Fruit fly (Drosophila melanogaster): ENCODE measurements around the gene Uch.
A peak's percentile ranks its signal among the peaks of the same experiment; 100 is the strongest.

Gene Uch

dm6 chr2L:2180120-2180539, 33.9 kb downstream of the Uch start (continued):
- TF ChIP-seq Oli (tag; optimal IDR thresholded peaks at IDR 0.05) (peak; percentile 93), CG17361 (GFP tag; IDR thresholded peaks at IDR 0.05) (peak; percentile 81), CG16815 (GFP tag; optimal IDR thresholded peaks at IDR 0.05) (peak; percentile 78), lmd (GFP tag; IDR thresholded peaks at IDR 0.05) (peak; percentile 91), Mad (GFP tag; optimal IDR thresholded peaks at IDR 0.05) (peak; percentile 84), CG14965 (GFP tag; optimal IDR thresholded peaks at IDR 0.05; ENCODE audit: borderline replicate concordance) (peak; percentile 21), CG10321 (GFP tag; IDR thresholded peaks at IDR 0.05) (peak; percentile 42; the same call in 1 of the 2 replicates), Kr (GFP tag; optimal IDR thresholded peaks at IDR 0.05) (no peak), CG12769 (tag; optimal IDR thresholded peaks at IDR 0.05) (peak; percentile 89), jumu (GFP tag; optimal IDR thresholded peaks at IDR 0.05) (peak; percentile 75), Hmr (GFP tag; optimal IDR thresholded peaks at IDR 0.05) (peak; percentile 82), NC2α (GFP tag; optimal IDR thresholded peaks at IDR 0.05) (peak; percentile 50), lab (GFP tag; optimal IDR thresholded peaks at IDR 0.05) (peak; percentile 92), peb (GFP tag; IDR thresholded peaks at IDR 0.05) (peak; percentile 83), slbo (GFP tag; IDR thresholded peaks at IDR 0.05) (peak; percentile 84), Jarid2 (GFP tag; optimal IDR thresholded peaks at IDR 0.05) (peak; percentile 57), seq (GFP tag; IDR thresholded peaks at IDR 0.05) (peak; percentile 80), CG11504 (tag; optimal IDR thresholded peaks at IDR 0.05) (peak; percentile 93), Abd-B (GFP tag; optimal IDR thresholded peaks at IDR 0.05) (peak; percentile 85), salm (tag; optimal IDR thresholded peaks at IDR 0.05) (peak; percentile 91), BEAF-32 (GFP tag; optimal IDR thresholded peaks at IDR 0.05) (no peak), CG16779 (GFP tag; IDR thresholded peaks at IDR 0.05) (peak; percentile 73; the same call in 1 of the 2 replicates), CG17328 (GFP tag; IDR thresholded peaks at IDR 0.05) (peak; percentile 93), bowl (GFP tag; IDR thresholded peaks at IDR 0.05) (peak; percentile 39; the same call in 1 of the 2 replicates), Ets65A (GFP tag) (peak; percentile 98), fru (optimal IDR thresholded peaks at IDR 0.05) (no peak), dan (GFP tag; IDR thresholded peaks at IDR 0.05) (peak; percentile 56; the same call in 1 of the 2 replicates), CG2129 (GFP tag; IDR thresholded peaks at IDR 0.05; ENCODE audit: partially characterized antibody) (no peak), CG18619 (GFP tag; optimal IDR thresholded peaks at IDR 0.05) (peak; percentile 74), CoRest (tag; optimal IDR thresholded peaks at IDR 0.05) (peak; percentile 86), NfI (GFP tag; optimal IDR thresholded peaks at IDR 0.05) (peak; percentile 79), tgo (GFP tag; IDR thresholded peaks at IDR 0.05) (peak; percentile 90), CG6854 (GFP tag; optimal IDR thresholded peaks at IDR 0.05) (peak; percentile 79), CG11456 (GFP tag; IDR thresholded peaks at IDR 0.05) (peak; percentile 86), CG1792 (GFP tag; optimal IDR thresholded peaks at IDR 0.05) (peak; percentile 54), sens (GFP tag) (peak; percentile 98), CG5180 (GFP tag; optimal IDR thresholded peaks at IDR 0.05) (peak; percentile 78), CG8359 (GFP tag; optimal IDR thresholded peaks at IDR 0.05; ENCODE audit: borderline replicate concordance) (peak; percentile 76), CG7963 (GFP tag; IDR thresholded peaks at IDR 0.05; ENCODE audit: partially characterized antibody) (no peak), Gug (GFP tag; IDR thresholded peaks at IDR 0.05) (peak; percentile 70), CG18599 (GFP tag; optimal IDR thresholded peaks at IDR 0.05) (peak; percentile 89), CG8765 (GFP tag; IDR thresholded peaks at IDR 0.05) (peak; percentile 77), ci (GFP tag; IDR thresholded peaks at IDR 0.05) (peak; percentile 97), hth (optimal IDR thresholded peaks at IDR 0.05) (no peak), CG6254 (GFP tag; optimal IDR thresholded peaks at IDR 0.05) (peak; percentile 84), CG12155 (GFP tag; optimal IDR thresholded peaks at IDR 0.05) (peak; percentile 67), row (GFP tag; IDR thresholded peaks at IDR 0.05) (peak; percentile 87), CG10565 (GFP tag; optimal IDR thresholded peaks at IDR 0.05) (peak; percentile 42), CG34376 (GFP tag; optimal IDR thresholded peaks at IDR 0.05) (no peak), cas (GFP tag; IDR thresholded peaks at IDR 0.05) (peak; percentile 37; the same call in 1 of the 2 replicates), CG30403 (GFP tag; optimal IDR thresholded peaks at IDR 0.05) (peak; percentile 88)
